Worm (Caenorhabditis elegans) whole organism, L1 larva: ENCODE measurements around the gene R10D12.6.

Experiments
- C04F5.9 ChIP-seq: sonication (generic microtip); optimal IDR thresholded peaks from 2 replicates; lab custom pipeline; 2016; ENCODE audit warnings: missing genetic modification characterization, missing compliant biosample characterization
- C16A3.4 ChIP-seq: fragments of 150-350 bp; optimal IDR thresholded peaks from 2 replicates; lab custom pipeline; 2014; ENCODE audit warnings: missing biosample characterization, missing genetic modification characterization
- C34B4.2 ChIP-seq: sonication (generic microtip); optimal IDR thresholded peaks from 2 replicates; lab custom pipeline; 2017; ENCODE audit warnings: mild to moderate bottlenecking, missing genetic modification characterization, missing compliant biosample characterization
- F16B12.6 ChIP-seq: fragments of 150-350 bp; optimal IDR thresholded peaks from 2 replicates; lab custom pipeline; 2014; ENCODE audit warnings: missing biosample characterization, missing genetic modification characterization
- Y116A8C.19 ChIP-seq: sonication (generic microtip); optimal IDR thresholded peaks from 2 replicates; lab custom pipeline; 2016; ENCODE audit warnings: missing compliant biosample characterization, missing genetic modification characterization, borderline replicate concordance
- aha-1 ChIP-seq: fragments of 150-350 bp; optimal IDR thresholded peaks from 2 replicates; lab custom pipeline; 2014; ENCODE audit warnings: missing biosample characterization, missing genetic modification characterization
- ama-1 ChIP-seq: fragments of 150-350 bp; optimal IDR thresholded peaks from 2 replicates; lab custom pipeline; 2014
- blmp-1 ChIP-seq: fragments of 150-350 bp; optimal IDR thresholded peaks from 2 replicates; lab custom pipeline; 2014; ENCODE audit warnings: missing biosample characterization, missing genetic modification characterization
- ceh-63 ChIP-seq: fragments of 200-800 bp; sonication (Bioruptor generic); optimal IDR thresholded peaks from 2 replicates; lab custom pipeline; 2018; ENCODE audit warnings: mild to moderate bottlenecking, missing genetic modification characterization, missing compliant biosample characterization
- ceh-8 ChIP-seq: fragments of 200-800 bp; sonication (Bioruptor generic); optimal IDR thresholded peaks from 2 replicates; lab custom pipeline; 2018; ENCODE audit warnings: mild to moderate bottlenecking, missing genetic modification characterization, moderate library complexity, missing compliant biosample characterization
- ces-1 ChIP-seq: fragments of 150-350 bp; optimal IDR thresholded peaks from 2 replicates; lab custom pipeline; 2014; ENCODE audit warnings: missing biosample characterization, missing genetic modification reagents, missing genetic modification characterization
- dsc-1 ChIP-seq: sonication (generic microtip); optimal IDR thresholded peaks from 2 replicates; lab custom pipeline; 2016; ENCODE audit warnings: mild to moderate bottlenecking, missing genetic modification characterization, missing compliant biosample characterization
- efl-1 ChIP-seq, 4 experiments: fragments of 150-350 bp; optimal IDR thresholded peaks in 3 of 4; peaks in 1 of 4; 1 replicate in 1 of 4; 2 replicates in 3 of 4; lab custom pipeline; 2014; ENCODE audit warnings: missing biosample characterization in 2 of 4, missing genetic modification characterization in 2 of 4, missing genetic modification reagents in 2 of 4
- efl-3 ChIP-seq: fragments of 200-800 bp; sonication (Bioruptor generic); optimal IDR thresholded peaks from 2 replicates; lab custom pipeline; 2018; ENCODE audit warnings: mild to moderate bottlenecking, missing genetic modification characterization, missing compliant biosample characterization
- egl-27 ChIP-seq, 2 experiments: fragments of 150-350 bp in 1 of 2; sonication (generic microtip); optimal IDR thresholded peaks; 3 replicates each; lab custom pipeline; 2017 to 2018; ENCODE audit warnings: missing biosample characterization in 2 of 2, missing genetic modification characterization in 2 of 2, missing genetic modification reagents in 2 of 2
- elt-2 ChIP-seq: sonication (generic microtip); optimal IDR thresholded peaks from 2 replicates; lab custom pipeline; 2016; ENCODE audit warnings: missing genetic modification characterization, mild to moderate bottlenecking, inconsistent platforms, missing compliant biosample characterization, missing genetic modification reagents
- fkh-10 ChIP-seq: sonication (generic microtip); optimal IDR thresholded peaks from 2 replicates; lab custom pipeline; 2017; ENCODE audit warnings: missing biosample characterization, missing genetic modification reagents, missing genetic modification characterization
- fos-1 ChIP-seq: fragments of 150-350 bp; optimal IDR thresholded peaks from 2 replicates; lab custom pipeline; 2014; ENCODE audit warnings: missing biosample characterization, missing genetic modification characterization
- hlh-4 ChIP-seq: sonication (generic microtip); optimal IDR thresholded peaks from 2 replicates; lab custom pipeline; 2016; ENCODE audit warnings: mild to moderate bottlenecking, missing genetic modification characterization, missing compliant biosample characterization
- hpl-2 ChIP-seq: fragments of 150-350 bp; optimal IDR thresholded peaks from 2 replicates; lab custom pipeline; 2014; ENCODE audit warnings: missing biosample characterization, missing genetic modification reagents, missing genetic modification characterization
- irx-1 ChIP-seq: sonication (generic microtip); optimal IDR thresholded peaks from 2 replicates; lab custom pipeline; 2016; ENCODE audit warnings: missing genetic modification characterization, missing compliant biosample characterization
- lin-14 ChIP-seq: fragments of 200-800 bp; sonication (Bioruptor generic); optimal IDR thresholded peaks from 2 replicates; lab custom pipeline; 2018; ENCODE audit warnings: mild to moderate bottlenecking, missing genetic modification characterization, moderate library complexity, missing compliant biosample characterization
- lin-15B ChIP-seq: fragments of 150-350 bp; sonication (generic microtip); optimal IDR thresholded peaks from 3 replicates; lab custom pipeline; 2014; ENCODE audit warnings: missing biosample characterization, missing genetic modification characterization
- lin-35 ChIP-seq, 2 experiments: fragments of 150-350 bp; optimal IDR thresholded peaks; 2 replicates each; lab custom pipeline; 2014; ENCODE audit warnings: missing biosample characterization in 2 of 2, missing genetic modification characterization in 2 of 2, missing genetic modification reagents in 2 of 2
- lsy-2 ChIP-seq, 2 experiments: fragments of 150-350 bp; optimal IDR thresholded peaks; 2 replicates each; lab custom pipeline; 2014; ENCODE audit warnings: missing biosample characterization in 2 of 2, missing genetic modification characterization in 2 of 2
- mab-9 ChIP-seq: fragments of 200-800 bp; sonication (Bioruptor generic); IDR thresholded peaks from 2 replicates; pipeline ENCODE4 v1.3.6; 2022; ENCODE audit warnings: missing genetic modification reagents, missing genetic modification characterization, missing compliant biosample characterization
- mdl-1 ChIP-seq, 2 experiments: fragments of 150-350 bp; optimal IDR thresholded peaks; 2 replicates each; lab custom pipeline; 2014 to 2017; ENCODE audit warnings: missing biosample characterization in 2 of 2, missing genetic modification characterization in 2 of 2, inconsistent platforms in 1 of 2
- mep-1 ChIP-seq: fragments of 150-350 bp; optimal IDR thresholded peaks from 2 replicates; lab custom pipeline; 2014; ENCODE audit warnings: missing biosample characterization, missing genetic modification characterization
- nhr-11 ChIP-seq: fragments of 150-350 bp; optimal IDR thresholded peaks from 2 replicates; lab custom pipeline; 2014; ENCODE audit warnings: missing biosample characterization, missing genetic modification characterization
- nhr-12 ChIP-seq: sonication (generic microtip); optimal IDR thresholded peaks from 2 replicates; lab custom pipeline; 2017; ENCODE audit warnings: missing biosample characterization, missing genetic modification characterization
- nhr-20 ChIP-seq: sonication (generic microtip); optimal IDR thresholded peaks from 2 replicates; lab custom pipeline; 2016; ENCODE audit warnings: mild to moderate bottlenecking, missing genetic modification characterization, missing compliant biosample characterization
- nhr-28 ChIP-seq: fragments of 150-350 bp; optimal IDR thresholded peaks from 2 replicates; lab custom pipeline; 2014; ENCODE audit warnings: missing biosample characterization, missing genetic modification characterization
- nhr-71 ChIP-seq: sonication (generic microtip); optimal IDR thresholded peaks from 2 replicates; lab custom pipeline; 2016; ENCODE audit warnings: mild to moderate bottlenecking, missing genetic modification characterization, moderate library complexity, missing compliant biosample characterization
- nhr-76 ChIP-seq: sonication (generic microtip); optimal IDR thresholded peaks from 2 replicates; lab custom pipeline; 2017; ENCODE audit warnings: missing biosample characterization, missing genetic modification characterization
- nhr-84 ChIP-seq: sonication (generic microtip); optimal IDR thresholded peaks from 2 replicates; lab custom pipeline; 2017; ENCODE audit warnings: missing biosample characterization, missing genetic modification characterization
- nhr-90 ChIP-seq: sonication (generic microtip); optimal IDR thresholded peaks from 2 replicates; lab custom pipeline; 2016; ENCODE audit warnings: mild to moderate bottlenecking, missing genetic modification characterization, missing compliant biosample characterization; ENCODE audit not compliant: poor library complexity
- pax-3 ChIP-seq: fragments of 200-800 bp; sonication (Bioruptor generic); optimal IDR thresholded peaks from 2 replicates; lab custom pipeline; 2018; ENCODE audit warnings: mild to moderate bottlenecking, missing genetic modification characterization, moderate library complexity, missing compliant biosample characterization
- pqm-1 ChIP-seq: sonication (generic microtip); optimal IDR thresholded peaks from 3 replicates; lab custom pipeline; 2017; ENCODE audit warnings: missing biosample characterization, missing genetic modification characterization
- rnt-1 ChIP-seq: sonication (generic microtip); optimal IDR thresholded peaks from 2 replicates; lab custom pipeline; 2016; ENCODE audit warnings: mild to moderate bottlenecking, missing genetic modification characterization, moderate library complexity, missing compliant biosample characterization
- skn-1 ChIP-seq: fragments of 150-350 bp; optimal IDR thresholded peaks from 2 replicates; lab custom pipeline; 2014; ENCODE audit warnings: missing biosample characterization, missing genetic modification characterization
- snu-23 ChIP-seq: sonication (generic microtip); optimal IDR thresholded peaks from 2 replicates; lab custom pipeline; 2016; ENCODE audit warnings: missing genetic modification characterization, missing compliant biosample characterization
- sup-37 ChIP-seq: fragments of 200-800 bp; sonication (Bioruptor generic); optimal IDR thresholded peaks from 2 replicates; lab custom pipeline; 2018; ENCODE audit warnings: mild to moderate bottlenecking, missing genetic modification characterization, missing compliant biosample characterization
- tlp-1 ChIP-seq: fragments of 150-350 bp; optimal IDR thresholded peaks from 2 replicates; lab custom pipeline; 2014; ENCODE audit warnings: missing biosample characterization, missing genetic modification characterization
- unc-30 ChIP-seq: sonication (generic microtip); optimal IDR thresholded peaks from 2 replicates; lab custom pipeline; 2017; ENCODE audit warnings: missing biosample characterization, missing genetic modification characterization
- unc-62 ChIP-seq: fragments of 150-350 bp; optimal IDR thresholded peaks from 2 replicates; lab custom pipeline; 2014; ENCODE audit warnings: missing biosample characterization, missing genetic modification reagents, missing genetic modification characterization
- unc-98 ChIP-seq: fragments of 200-800 bp; sonication (Bioruptor generic); IDR thresholded peaks from 2 replicates; pipeline ENCODE4 v1.3.6; 2022; ENCODE audit warnings: missing genetic modification characterization, missing compliant biosample characterization
- zip-4 ChIP-seq: fragments of 200-800 bp; sonication (Bioruptor generic); optimal IDR thresholded peaks from 2 replicates; lab custom pipeline; 2018; ENCODE audit warnings: mild to moderate bottlenecking, missing genetic modification characterization, moderate library complexity, missing compliant biosample characterization
- ztf-11 ChIP-seq, 2 experiments: sonication (generic microtip); optimal IDR thresholded peaks; 2 replicates each; lab custom pipeline; 2016 to 2017; ENCODE audit warnings: missing genetic modification characterization in 2 of 2, missing biosample characterization in 1 of 2, missing compliant biosample characterization in 1 of 2
- ztf-4 ChIP-seq: fragments of 150-350 bp; optimal IDR thresholded peaks from 2 replicates; lab custom pipeline; 2014; ENCODE audit warnings: missing biosample characterization, missing genetic modification characterization

R10D12.6 gene

DNA sequence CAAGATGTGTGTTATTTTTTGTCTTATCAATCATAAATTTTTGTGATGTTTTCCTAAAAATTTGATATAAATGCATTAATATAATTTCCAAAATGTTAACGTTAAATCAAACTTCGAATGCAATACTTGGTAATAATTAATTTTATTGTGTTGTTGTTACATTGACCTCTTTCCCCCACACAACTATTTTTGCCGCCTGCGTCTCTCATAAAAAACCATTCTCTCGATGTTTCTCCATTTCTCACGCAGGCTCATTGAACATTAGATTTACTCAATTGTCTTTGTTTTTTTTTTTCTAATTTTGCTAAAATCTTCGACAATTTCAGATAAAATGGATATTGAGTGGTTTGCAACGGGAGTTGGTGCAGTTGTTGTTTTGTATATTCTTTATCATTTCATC lies 42.9 kb upstream of the R10D12.6 start, which contains the start of gene stdh-1:
TSS of gene stdh-1 (plus strand) at position 327 of the 400 bp plus-strand sequence.
- TF ChIP-seq blmp-1 (tag; lab: Kevin White, UChicago) (peak; percentile 15), lin-15B (tag; lab: Kevin White, UChicago) (no peak), lin-14 (GFP tag; lab: Kevin White, UChicago) (peak; percentile 69), efl-1 (optimal IDR thresholded peaks at IDR 0.05; lab: Kevin White, UChicago) (peak in 1 of 2 experiments; percentile 0), efl-1 (GFP tag; optimal IDR thresholded peaks at IDR 0.05 in 1 of 2; lab: Kevin White, UChicago) (peak in 1 of 2 experiments; percentile 61), mep-1 (tag; lab: Kevin White, UChicago) (peak; percentile 35), ces-1 (GFP tag; lab: Kevin White, UChicago) (no peak), nhr-71 (tag; lab: Kevin White, UChicago) (peak; percentile 32), C16A3.4 (peak; percentile 5), dsc-1 (tag; lab: Kevin White, UChicago) (no peak), snu-23 (peak; percentile 25)

DNA sequence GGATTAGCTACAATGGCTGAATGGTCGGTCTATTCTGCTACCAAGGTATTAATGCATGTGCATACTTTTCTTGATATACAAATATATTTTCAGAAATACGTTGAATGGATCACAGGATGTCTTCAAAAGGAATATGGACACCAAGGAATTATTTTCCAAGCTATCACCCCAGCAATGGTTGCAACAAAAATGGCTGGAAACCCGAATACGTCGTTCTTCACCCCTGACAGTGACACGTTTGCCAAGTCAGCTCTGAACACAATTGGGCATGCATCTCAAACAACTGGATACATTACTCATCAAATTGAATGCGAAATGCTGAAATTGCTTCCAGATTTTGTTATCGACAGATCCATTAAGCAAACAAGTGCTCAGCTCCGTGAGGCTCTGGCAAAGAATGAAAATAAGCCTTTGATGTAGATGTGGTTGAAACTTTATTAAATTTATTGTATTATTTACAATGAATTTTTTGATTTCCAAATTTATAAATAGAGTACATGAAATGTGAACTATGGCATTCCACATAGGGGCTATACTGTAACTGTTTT lies 41.5 kb upstream of the R10D12.6 start:
- no peak for TF ChIP-seq lin-14 (GFP tag; lab: Kevin White, UChicago)
- no peak for TF ChIP-seq unc-30 (tag; lab: Kevin White, UChicago)
- TF ChIP-seq nhr-12 (tag; lab: Kevin White, UChicago): no peak
- no peak for TF ChIP-seq F16B12.6 (tag; lab: Kevin White, UChicago)
- TF ChIP-seq unc-98 (GFP tag; lab: Robert Waterston, UW): no peak
- no peak for TF ChIP-seq ztf-11 (tag; optimal IDR thresholded peaks at IDR 0.05; lab: Kevin White, UChicago)
- TF ChIP-seq nhr-84 (tag; lab: Kevin White, UChicago): no peak
- TF ChIP-seq fkh-10 (GFP tag; lab: Kevin White, UChicago): no peak
- no peak for TF ChIP-seq unc-62
- TF ChIP-seq pqm-1 (tag; lab: Kevin White, UChicago): no peak
- peak; percentile 96 for TF ChIP-seq ama-1 (lab: Kevin White, UChicago)
- no peak for TF ChIP-seq mep-1 (tag; lab: Kevin White, UChicago)
- no peak for TF ChIP-seq mdl-1 (tag; optimal IDR thresholded peaks at IDR 0.05; lab: Kevin White, UChicago)
- peak; percentile 35 for TF ChIP-seq dsc-1 (tag; lab: Kevin White, UChicago)
- TF ChIP-seq nhr-11 (tag; lab: Kevin White, UChicago): no peak
- no peak for TF ChIP-seq efl-3 (GFP tag; lab: Kevin White, UChicago)
- TF ChIP-seq hlh-4: no peak
- TF ChIP-seq ceh-8 (GFP tag; lab: Kevin White, UChicago): no peak
- no peak for TF ChIP-seq elt-2 (tag; lab: Kevin White, UChicago)
- no peak for TF ChIP-seq nhr-76 (tag; lab: Kevin White, UChicago)
- TF ChIP-seq lsy-2 (tag; optimal IDR thresholded peaks at IDR 0.05; lab: Kevin White, UChicago): peak in 1 of 2 experiments; percentile 45
- no peak for TF ChIP-seq mab-9 (GFP tag; lab: Robert Waterston, UW)
- TF ChIP-seq blmp-1 (tag; lab: Kevin White, UChicago): no peak
- TF ChIP-seq aha-1 (tag; lab: Kevin White, UChicago): no peak
- peak; percentile 8 for TF ChIP-seq rnt-1 (tag; lab: Kevin White, UChicago)
- peak; percentile 23 for TF ChIP-seq hpl-2
- TF ChIP-seq lin-35 (GFP tag; optimal IDR thresholded peaks at IDR 0.05; lab: Kevin White, UChicago): peak in 1 of 2 experiments; percentile 67
- no peak for TF ChIP-seq irx-1 (tag; lab: Kevin White, UChicago)
- no peak for TF ChIP-seq egl-27 (tag; optimal IDR thresholded peaks at IDR 0.05; lab: Kevin White, UChicago)
- TF ChIP-seq skn-1 (tag; lab: Kevin White, UChicago): no peak
- TF ChIP-seq sup-37 (GFP tag; lab: Kevin White, UChicago): no peak
- TF ChIP-seq pax-3 (tag; lab: Kevin White, UChicago): peak; percentile 82
- TF ChIP-seq fos-1 (tag; lab: Kevin White, UChicago): no peak
- no peak for TF ChIP-seq tlp-1
- TF ChIP-seq C34B4.2 (tag; lab: Kevin White, UChicago): no peak
- no peak for TF ChIP-seq lin-15B (tag; lab: Kevin White, UChicago)
- no peak for TF ChIP-seq zip-4 (GFP tag; lab: Kevin White, UChicago)
- TF ChIP-seq ces-1 (GFP tag; lab: Kevin White, UChicago): no peak
- no peak for TF ChIP-seq ceh-63
- TF ChIP-seq nhr-28 (tag; lab: Kevin White, UChicago): no peak
- TF ChIP-seq ztf-4 (tag; lab: Kevin White, UChicago): no peak
- no peak for TF ChIP-seq C04F5.9 (tag; lab: Kevin White, UChicago)
- TF ChIP-seq nhr-20: peak; percentile 7
- TF ChIP-seq nhr-71 (tag; lab: Kevin White, UChicago): peak; percentile 38
- peak; percentile 64 for TF ChIP-seq nhr-90
- no peak for TF ChIP-seq Y116A8C.19 (tag; lab: Kevin White, UChicago)
